Worm (Caenorhabditis elegans): ENCODE results near the gene tag-209.

ce11 chrII:10829572-10829971 lies 42.5 kb downstream of the tag-209 start:
- TF ChIP-seq pag-3 (tag; optimal IDR thresholded peaks at IDR 0.05; ENCODE audit: borderline replicate concordance, insufficient read depth) = no peak
- TF ChIP-seq nhr-237 (tag; optimal IDR thresholded peaks at IDR 0.05) = no peak
- TF ChIP-seq snpc-4 (tag; optimal IDR thresholded peaks at IDR 0.05) = no peak
- no peak for TF ChIP-seq unc-86 (tag; optimal IDR thresholded peaks at IDR 0.05)
- no peak for TF ChIP-seq zag-1 (tag; optimal IDR thresholded peaks at IDR 0.05)
- TF ChIP-seq vab-15 (tag; optimal IDR thresholded peaks at IDR 0.05) = no peak
- no peak for TF ChIP-seq egl-27 (tag; optimal IDR thresholded peaks at IDR 0.05)
- TF ChIP-seq tbx-2 (tag; optimal IDR thresholded peaks at IDR 0.05) = no peak
- no peak for TF ChIP-seq nhr-28 (tag; optimal IDR thresholded peaks at IDR 0.05)
- no peak for TF ChIP-seq ztf-11 (tag; optimal IDR thresholded peaks at IDR 0.05)
- TF ChIP-seq isw-1 (GFP tag; IDR thresholded peaks at IDR 0.05) = no peak
- no peak for TF ChIP-seq mef-2 (tag; optimal IDR thresholded peaks at IDR 0.05)

All from whole organism, L1 larva.